Fruit fly (Drosophila melanogaster): ENCODE data around the gene CG12256.

Gene CG12256

DNA sequence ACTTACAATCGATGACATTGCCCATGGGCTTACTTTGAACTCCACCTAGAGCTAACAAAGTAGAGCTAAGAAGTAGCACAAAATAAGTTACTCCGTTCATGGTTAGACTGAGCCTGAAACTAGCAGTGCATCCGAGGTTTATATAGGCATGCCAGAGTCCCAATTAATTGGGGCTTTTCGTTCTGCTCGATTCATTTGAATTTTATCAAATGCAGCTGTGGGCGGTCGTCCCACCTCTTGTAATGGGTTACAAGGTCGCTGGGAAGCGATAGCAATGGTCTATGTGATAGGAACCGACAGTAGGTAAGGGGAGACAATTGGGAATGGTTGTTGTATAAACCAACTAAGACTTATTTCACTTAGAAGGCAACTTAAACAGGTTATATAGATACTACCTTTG is at the start of gene CG12256:
TSS of gene CG12256 (minus strand) at position 101 of the 400 bp plus-strand sequence.
- no peak for TF ChIP-seq CG8478 (optimal IDR thresholded peaks at IDR 0.05)
- no peak for TF ChIP-seq CTCF (optimal IDR thresholded peaks at IDR 0.05)

DNA sequence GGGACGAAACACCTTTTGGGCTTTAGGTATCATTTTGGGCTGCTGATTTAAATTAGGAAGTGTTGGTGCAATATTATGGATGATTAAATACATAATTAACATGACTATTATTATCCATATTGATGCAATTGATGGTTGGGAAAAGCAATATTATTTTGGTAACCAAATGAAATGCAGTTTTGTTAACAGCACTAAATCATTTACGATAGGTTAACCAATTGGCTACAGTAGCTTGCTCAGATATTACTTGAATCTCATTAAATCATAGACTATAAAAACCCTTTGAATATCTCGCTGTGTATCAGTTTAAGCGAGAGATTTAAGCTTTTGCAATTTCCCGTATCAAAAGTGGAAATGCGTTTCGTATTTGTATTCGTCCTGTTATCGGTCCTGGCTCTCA is 46.7 kb upstream of the CG12256 start, which contains the start of gene Sfp87B:
TSS of gene Sfp87B (plus strand) at position 301 of the 400 bp plus-strand sequence.
- TF ChIP-seq CTCF (optimal IDR thresholded peaks at IDR 0.05) (no peak), CG8478 (optimal IDR thresholded peaks at IDR 0.05) (no peak)

DNA sequence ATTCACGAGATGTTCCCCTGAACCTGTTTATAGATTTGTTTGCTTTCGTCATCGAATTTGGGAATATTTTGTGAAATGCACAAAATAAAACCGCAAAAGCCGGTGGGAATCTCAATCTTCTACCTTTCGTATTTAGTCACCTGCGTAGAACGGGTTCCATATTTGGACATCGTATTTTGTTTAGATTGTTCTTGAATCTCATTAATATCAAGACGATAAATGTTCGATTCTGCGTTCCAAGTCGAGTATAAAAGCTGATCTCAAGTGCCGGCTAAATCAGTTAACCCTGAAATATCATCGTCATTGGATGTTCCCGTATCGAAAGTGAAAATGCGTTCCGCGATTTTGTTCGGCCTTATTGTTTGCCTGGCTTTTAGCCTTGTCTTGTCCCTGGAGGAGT is 44.5 kb upstream of the CG12256 start, which contains the start of gene CG17738:
TSS of gene CG17738 (plus strand) at position 301 of the 400 bp plus-strand sequence.
- TF ChIP-seq CTCF (optimal IDR thresholded peaks at IDR 0.05): no peak

DNA sequence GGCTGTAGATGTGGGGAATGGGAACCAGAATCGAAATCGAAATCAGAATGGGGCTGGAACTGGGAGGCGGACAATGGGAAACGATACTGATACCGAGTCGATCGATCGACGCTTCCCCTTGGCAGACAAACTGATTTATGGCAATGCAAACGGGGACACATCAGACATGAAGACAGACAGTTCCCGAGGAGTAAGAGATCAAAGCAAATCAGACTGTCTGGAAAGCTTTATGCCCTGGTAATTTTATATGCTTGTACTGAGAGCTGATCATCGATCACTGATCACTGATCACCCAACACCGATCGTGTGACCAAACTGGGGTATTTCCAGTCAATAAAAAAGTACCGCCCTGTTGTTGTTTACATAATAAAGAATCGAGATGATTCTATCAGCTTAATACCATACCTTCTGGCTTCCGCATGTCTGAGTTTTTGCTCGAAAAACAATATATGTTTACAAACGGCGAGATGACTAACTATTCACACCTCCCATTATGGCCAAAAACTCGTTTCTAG is 43.8 kb upstream of the CG12256 start:
- TF ChIP-seq CG8478 (optimal IDR thresholded peaks at IDR 0.05) (no peak), CTCF (optimal IDR thresholded peaks at IDR 0.05) (no peak)

DNA sequence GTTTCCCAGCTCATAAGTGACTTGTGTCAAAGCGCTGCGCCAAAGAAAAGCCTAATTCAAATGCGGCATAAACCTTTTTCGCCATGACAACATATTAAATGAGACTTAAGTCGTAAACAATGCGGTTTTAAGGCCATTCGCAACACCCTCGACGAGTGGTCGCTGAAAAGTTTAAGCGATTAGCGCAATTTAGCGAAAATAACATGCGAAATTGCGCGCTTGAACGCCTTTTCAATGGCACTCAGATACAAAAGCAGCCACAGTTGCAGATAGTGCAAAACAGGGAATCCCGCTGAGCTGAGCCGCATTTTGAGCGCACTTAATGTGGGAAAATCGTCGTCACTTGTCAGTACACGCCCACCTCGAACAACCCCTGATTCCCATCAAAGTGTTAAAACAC is 34.5 kb upstream of the CG12256 start, which contains the start of gene CG44038:
TSS of gene CG44038 (plus strand) at position 301 of the 400 bp plus-strand sequence.
- no peak for TF ChIP-seq CTCF (optimal IDR thresholded peaks at IDR 0.05)
- no peak for TF ChIP-seq CG8478 (optimal IDR thresholded peaks at IDR 0.05)

DNA sequence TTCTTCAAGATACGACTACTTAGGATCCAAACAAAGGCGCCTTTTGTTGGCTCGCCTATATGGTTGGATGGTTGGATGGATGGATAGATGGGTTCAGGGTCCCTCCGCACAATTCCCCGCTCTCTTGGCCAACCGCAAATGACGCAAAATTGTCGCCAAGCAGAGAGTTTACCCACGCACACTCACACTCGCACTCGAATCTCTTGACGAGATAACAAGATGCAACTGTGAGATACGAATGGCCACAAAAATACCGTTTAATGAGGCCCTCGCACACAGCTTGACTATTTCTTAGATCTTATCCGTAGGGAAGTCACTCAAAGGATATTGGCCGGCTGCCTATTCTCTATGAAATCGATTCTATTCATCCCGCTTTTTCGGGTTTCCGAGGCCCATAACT is 33.7 kb upstream of the CG12256 start:
- TF ChIP-seq CTCF (optimal IDR thresholded peaks at IDR 0.05) (no peak), CG8478 (optimal IDR thresholded peaks at IDR 0.05) (no peak)

DNA sequence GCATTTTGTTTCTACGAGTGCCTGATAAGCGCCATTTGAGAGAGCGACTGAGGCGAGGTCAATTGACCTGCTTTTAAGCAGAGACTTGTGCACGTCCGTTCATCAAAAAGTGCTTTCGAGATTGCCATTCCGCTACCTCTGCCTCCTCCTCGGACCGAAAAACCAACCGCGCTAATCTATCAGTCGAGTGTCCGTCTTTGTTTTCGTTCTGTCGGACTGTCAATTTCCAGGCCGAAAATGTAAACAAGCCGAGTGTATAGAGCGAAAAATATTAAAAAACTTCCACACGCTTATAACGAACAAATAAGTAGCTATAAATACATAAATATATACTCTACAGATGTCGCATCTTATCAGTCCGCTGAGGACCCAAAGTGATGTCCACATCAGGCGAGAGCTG is 32.9 kb upstream of the CG12256 start:
- TF ChIP-seq CG8478 (optimal IDR thresholded peaks at IDR 0.05) (no peak), CTCF (optimal IDR thresholded peaks at IDR 0.05) (no peak)

DNA sequence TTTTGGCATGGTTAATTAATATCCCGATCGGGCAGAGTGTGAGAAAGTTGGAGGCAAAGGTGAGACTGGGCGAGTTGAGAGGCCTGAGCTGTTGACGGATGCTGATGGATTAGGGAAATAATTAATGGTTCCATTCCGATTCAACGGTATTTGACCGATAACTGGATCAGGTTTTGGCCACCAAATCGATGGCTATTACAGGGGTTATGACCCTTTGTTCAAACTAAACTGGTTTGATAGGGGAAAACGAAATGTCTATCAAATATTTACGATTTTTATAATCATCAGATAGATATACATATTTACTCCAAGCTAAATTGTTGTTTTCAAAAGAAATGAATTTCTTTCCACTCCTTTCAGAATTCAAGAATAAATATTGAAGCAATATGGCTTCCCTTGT is 32.3 kb upstream of the CG12256 start, which contains the start of the genes CG44037 and svp:
TSS of gene CG44037 (plus strand) at position 301 of the 400 bp plus-strand sequence.
TSS of gene svp (plus strand) at position 301 of the 400 bp plus-strand sequence.
- TF ChIP-seq CG8478 (optimal IDR thresholded peaks at IDR 0.05) (no peak), CTCF (optimal IDR thresholded peaks at IDR 0.05) (no peak)

DNA sequence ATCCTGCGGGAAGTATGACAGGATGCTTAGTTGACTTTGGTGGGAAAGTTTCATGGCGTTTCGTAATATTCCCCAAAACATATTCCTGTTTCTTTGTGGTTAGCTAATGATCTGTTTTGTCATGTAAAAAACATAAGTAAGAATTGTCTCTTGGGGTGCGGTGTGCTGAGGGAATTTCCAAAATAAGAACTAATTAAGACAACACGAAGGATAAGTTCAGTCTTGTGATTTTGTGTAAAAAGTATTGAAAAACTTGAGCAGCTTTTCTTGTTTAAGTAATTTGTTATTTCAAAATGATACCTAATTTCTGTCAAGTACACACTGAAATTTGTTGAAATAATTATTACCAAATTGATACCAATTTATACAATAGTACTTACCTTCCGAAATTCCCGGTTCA is 27.7 kb upstream of the CG12256 start, which contains the start of gene CG3942:
TSS of gene CG3942 (plus strand) at position 301 of the 400 bp plus-strand sequence.
- TF ChIP-seq CG8478 (optimal IDR thresholded peaks at IDR 0.05) (no peak), CTCF (optimal IDR thresholded peaks at IDR 0.05) (no peak)

DNA sequence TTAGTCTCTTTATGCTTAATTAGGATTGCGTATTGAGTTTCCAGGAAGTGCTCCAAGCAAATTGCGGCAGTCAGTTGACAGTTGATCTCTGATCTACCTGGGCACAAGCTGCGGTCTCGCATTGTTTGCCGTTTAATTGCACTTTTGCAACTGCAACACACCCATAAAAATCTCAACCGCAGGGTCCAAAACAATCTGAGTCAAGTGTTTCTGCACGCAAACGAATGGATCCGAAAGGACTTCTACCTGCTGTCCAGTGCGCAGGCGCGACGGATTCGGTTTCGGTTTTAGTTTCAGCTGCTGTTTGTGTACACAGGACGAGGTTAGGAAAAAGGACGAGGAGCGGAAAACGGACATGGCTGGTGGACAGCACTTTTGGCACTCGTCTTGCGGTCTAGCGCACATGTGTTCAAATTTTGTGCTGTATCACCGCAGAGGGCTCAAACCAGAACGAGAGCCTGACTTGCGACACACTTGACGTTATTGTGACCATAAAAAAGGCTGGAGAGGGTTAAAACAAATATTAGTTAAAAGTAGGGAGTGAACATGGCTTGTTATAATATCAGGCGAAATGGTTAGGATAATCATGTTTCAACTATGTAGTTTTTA is 26.4 kb upstream of the CG12256 start:
- TF ChIP-seq CG8478 (optimal IDR thresholded peaks at IDR 0.05) (no peak), CTCF (optimal IDR thresholded peaks at IDR 0.05) (no peak)

DNA sequence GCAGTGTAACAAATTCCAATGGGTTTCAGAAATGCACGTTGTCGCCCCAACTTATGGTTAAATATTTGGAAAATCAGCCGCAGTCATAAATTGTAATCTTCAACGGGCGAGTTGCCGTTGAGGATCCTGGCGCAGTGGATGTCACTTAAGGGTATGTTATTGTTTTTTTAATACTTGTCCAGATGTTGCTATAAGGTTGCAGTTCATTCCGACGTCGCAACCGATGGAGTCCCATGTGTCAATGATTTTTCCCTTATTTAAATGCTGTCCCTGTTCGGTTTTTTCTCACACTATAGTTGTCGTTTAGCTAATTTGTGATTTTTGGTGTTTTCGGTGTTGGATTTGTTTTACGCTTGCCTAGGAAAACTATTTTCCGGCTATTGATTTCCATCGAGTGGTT is 25.4 kb upstream of the CG12256 start:
- TF ChIP-seq CG8478 (optimal IDR thresholded peaks at IDR 0.05) (no peak), CTCF (optimal IDR thresholded peaks at IDR 0.05) (no peak)

DNA sequence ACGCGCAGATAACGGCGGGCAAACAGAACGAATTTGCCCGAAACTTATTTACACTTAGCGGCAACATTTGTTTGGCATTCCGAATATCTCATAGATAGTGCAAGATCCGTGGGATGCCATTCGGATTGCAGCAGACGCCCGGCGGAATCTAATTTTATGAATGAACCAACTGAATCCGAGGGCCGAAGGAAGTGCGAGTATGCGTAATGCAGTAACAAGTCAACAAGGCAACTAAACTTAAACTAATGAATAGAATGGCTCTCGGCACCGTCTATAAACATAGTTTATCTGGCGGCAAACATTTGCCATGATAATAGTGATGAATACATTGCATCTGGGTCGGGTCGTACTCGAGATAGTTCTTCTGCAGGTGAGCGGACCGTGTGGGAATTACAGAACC is 24.1 kb upstream of the CG12256 start:
- TF ChIP-seq CG8478 (optimal IDR thresholded peaks at IDR 0.05) (no peak), CTCF (optimal IDR thresholded peaks at IDR 0.05) (no peak)

DNA sequence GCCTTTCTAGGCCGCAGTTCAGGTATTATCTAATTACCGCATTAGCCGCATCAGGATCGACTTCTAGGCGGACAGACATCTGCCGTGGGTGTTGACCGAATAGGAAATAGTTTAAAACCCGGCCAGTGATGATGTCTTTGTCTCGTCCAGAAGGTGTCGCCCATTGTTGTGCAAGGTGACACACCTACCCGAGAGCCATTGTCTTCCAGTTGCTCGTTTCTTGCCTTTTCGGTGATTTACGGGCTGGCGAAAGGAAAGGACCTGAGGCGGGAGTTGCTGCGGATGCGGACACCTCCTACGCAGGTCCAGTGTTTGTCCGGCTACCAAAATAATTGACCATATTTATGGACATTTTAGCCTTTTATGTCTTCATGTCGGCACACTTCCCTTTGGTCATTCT is 22.1 kb upstream of the CG12256 start:
- TF ChIP-seq CTCF (optimal IDR thresholded peaks at IDR 0.05): peak in 1 of 2 experiments; percentile 2
- TF ChIP-seq CG8478 (optimal IDR thresholded peaks at IDR 0.05): no peak

DNA sequence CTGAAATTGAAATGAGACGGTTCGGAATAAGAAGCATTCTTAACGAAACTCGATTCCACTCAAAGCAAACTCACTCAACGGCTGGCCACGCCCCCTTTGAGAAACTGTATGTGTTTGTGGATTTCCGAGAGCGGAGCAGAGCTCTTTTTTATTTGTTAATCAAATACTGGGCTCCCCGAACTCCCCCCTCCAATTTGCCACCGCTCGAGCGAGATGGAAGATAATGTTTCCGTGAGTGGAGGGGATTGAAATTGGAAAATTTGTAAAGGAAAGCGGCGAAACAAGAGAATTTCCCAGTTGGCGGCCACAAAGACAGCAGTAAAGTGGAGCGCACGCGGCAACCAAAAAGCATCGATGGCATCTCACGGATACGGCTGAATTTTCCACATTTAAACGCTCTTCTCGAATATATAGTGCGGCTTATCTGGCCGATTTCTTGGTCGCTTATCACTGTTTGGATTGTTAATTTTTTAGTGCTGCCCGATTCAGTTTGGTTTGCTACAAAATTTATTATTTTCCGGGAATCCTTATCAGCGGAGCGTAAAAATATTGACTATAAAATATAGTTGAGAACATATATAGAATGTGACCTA is 18.4 kb upstream of the CG12256 start:
- no peak for TF ChIP-seq CG8478 (optimal IDR thresholded peaks at IDR 0.05)
- TF ChIP-seq CTCF (optimal IDR thresholded peaks at IDR 0.05): no peak

DNA sequence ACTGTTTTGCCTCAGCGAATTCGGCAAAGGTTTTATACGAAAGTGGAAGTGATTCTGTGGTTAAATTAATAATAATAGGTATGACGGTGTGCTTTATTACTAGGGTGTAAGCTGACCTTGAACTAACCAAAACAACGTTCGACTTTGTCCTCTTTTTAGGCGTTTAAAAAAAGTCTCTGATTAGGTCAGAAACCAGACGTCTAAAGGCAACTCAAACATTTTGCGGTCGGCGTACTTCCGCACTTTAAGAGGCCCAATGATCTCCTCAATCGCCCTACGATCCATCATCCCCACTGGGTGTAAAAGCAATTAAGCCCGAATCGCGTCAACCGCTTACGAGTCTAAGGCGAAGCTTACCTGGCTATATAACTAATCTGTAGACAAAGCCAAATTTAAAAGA is 13.0 kb upstream of the CG12256 start, which contains the start of gene Cyp313a3:
TSS of gene Cyp313a3 (minus strand) at position 101 of the 400 bp plus-strand sequence.
- TF ChIP-seq CG8478 (optimal IDR thresholded peaks at IDR 0.05) (no peak), CTCF (optimal IDR thresholded peaks at IDR 0.05) (no peak)

DNA sequence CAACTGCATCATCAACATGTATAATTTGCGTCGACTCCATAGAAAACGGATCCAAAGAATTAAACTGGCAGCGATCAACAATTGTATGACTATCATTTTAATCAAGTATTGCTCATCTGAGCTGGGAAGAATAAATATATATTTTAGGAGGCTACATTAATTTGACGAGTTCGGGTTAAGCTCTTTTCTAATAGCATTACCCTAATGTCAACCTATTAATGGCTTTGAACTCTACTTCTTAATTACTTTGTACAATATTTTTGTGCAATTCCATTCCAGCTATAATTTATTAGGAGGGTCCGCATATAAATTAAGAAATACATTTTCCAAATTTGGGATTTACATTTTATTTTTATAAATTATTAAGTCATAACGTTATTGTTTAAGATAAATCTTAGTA is 10.7 kb upstream of the CG12256 start, which contains the start of gene Cyp313a2:
TSS of gene Cyp313a2 (minus strand) at position 101 of the 400 bp plus-strand sequence.
- TF ChIP-seq CG8478 (optimal IDR thresholded peaks at IDR 0.05): no peak
- TF ChIP-seq CTCF (optimal IDR thresholded peaks at IDR 0.05): no peak
